Fruit fly (Drosophila melanogaster) whole organism, embryonic: ENCODE measurements around the gene Tcs6.
A peak's percentile ranks its signal among the peaks of the same experiment; 100 is the strongest.

ENCODE experiments used
- CG10462 ChIP-seq: fragments of 200-800 bp; sonication (Bioruptor generic); optimal IDR thresholded peaks from 2 replicates; lab custom pipeline; 2016; ENCODE audit warnings: missing biosample characterization, missing genetic modification characterization
- CG11085 ChIP-seq: fragments of 200-800 bp; sonication (Bioruptor generic); IDR thresholded peaks from 2 replicates; pipeline ENCODE4 v1.3.6; 2022; ENCODE audit warnings: missing biosample characterization, missing genetic modification characterization
- CG11723 ChIP-seq: fragments of 200-800 bp; sonication (Bioruptor generic); optimal IDR thresholded peaks from 2 replicates; lab custom pipeline; 2017; ENCODE audit warnings: missing biosample characterization, mild to moderate bottlenecking, missing genetic modification characterization
- CG15514 ChIP-seq: fragments of 200-800 bp; sonication (Bioruptor generic); optimal IDR thresholded peaks from 3 replicates; lab custom pipeline; 2017; ENCODE audit warnings: missing biosample characterization, missing genetic modification characterization, mild to moderate bottlenecking, moderate library complexity, missing genetic modification reagents
- CG1602 ChIP-seq: fragments of 200-800 bp; sonication (Bioruptor generic); optimal IDR thresholded peaks from 3 replicates; lab custom pipeline; 2016; ENCODE audit warnings: missing biosample characterization, missing genetic modification characterization
- CG2116 ChIP-seq: fragments of 200-800 bp; sonication (Bioruptor generic); optimal IDR thresholded peaks from 3 replicates; lab custom pipeline; 2018; ENCODE audit warnings: missing biosample characterization, mild to moderate bottlenecking, missing genetic modification characterization
- CG4820 ChIP-seq: fragments of 200-800 bp; sonication (Bioruptor generic); optimal IDR thresholded peaks from 3 replicates; lab custom pipeline; 2016; ENCODE audit warnings: missing biosample characterization, missing genetic modification characterization
- CG6254 ChIP-seq: fragments of 200-800 bp; sonication (Bioruptor generic); optimal IDR thresholded peaks from 3 replicates; lab custom pipeline; 2017; ENCODE audit warnings: mild to moderate bottlenecking, missing biosample characterization, missing genetic modification reagents, missing genetic modification characterization
- Elba2 ChIP-seq: fragments of 200-800 bp; sonication (Bioruptor generic); optimal IDR thresholded peaks from 3 replicates; lab custom pipeline; 2016; ENCODE audit warnings: missing biosample characterization, missing genetic modification characterization
- Mrtf ChIP-seq: fragments of 200-800 bp; sonication (Bioruptor generic); IDR thresholded peaks from 3 replicates; pipeline ENCODE4 v1.3.6; 2022; ENCODE audit warnings: missing biosample characterization, missing genetic modification characterization
- Tbp ChIP-seq: fragments of >200 bp; optimal IDR thresholded peaks from 2 replicates; lab custom pipeline; 2018; ENCODE audit warnings: missing biosample characterization, missing genetic modification characterization
- al ChIP-seq: fragments of 200-800 bp; sonication (Bioruptor generic); IDR thresholded peaks from 2 replicates; pipeline ENCODE4 v1.3.6; 2022; ENCODE audit warnings: missing biosample characterization, missing genetic modification characterization
- sqz ChIP-seq: fragments of 200-800 bp; sonication (Bioruptor generic); optimal IDR thresholded peaks from 3 replicates; lab custom pipeline; 2018; ENCODE audit warnings: missing biosample characterization, mild to moderate bottlenecking, missing genetic modification characterization

DNA sequence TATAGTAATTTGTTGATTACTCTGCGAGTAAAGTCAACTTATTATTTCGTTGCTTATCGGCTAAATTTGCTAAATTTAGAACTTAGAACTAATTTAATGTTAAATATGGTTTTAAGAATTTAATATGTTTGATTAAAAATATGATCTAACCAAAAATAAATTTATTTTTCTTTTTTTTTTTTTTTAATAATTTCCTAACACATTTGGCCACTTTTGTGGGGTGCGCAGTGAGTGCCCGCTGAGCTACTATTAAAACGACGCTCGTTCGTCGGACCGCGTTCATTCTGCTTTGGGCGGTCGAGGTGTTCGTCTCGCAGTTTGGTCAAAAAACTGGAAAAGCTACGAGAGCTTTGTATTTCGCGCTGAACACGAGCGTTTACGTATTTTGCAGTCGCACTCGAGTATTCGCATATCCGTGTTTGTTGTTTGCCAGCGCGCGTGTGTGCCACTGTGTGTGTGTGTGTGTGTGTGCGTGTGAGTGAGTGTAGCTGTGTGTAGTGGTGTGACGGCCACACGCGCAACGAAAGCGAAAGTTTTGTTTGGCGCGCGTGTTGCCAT is 48.7 kb upstream of the Tcs6 start, which contains the start of gene Cipc:
- TF ChIP-seq Elba2 (no peak), Mrtf (GFP tag; lab: Robert Waterston, UW) (no peak; the same call in 1 of the 3 replicates), CG11723 (GFP tag; lab: Kevin White, UChicago) (peak; percentile 33), CG15514 (GFP tag; lab: Kevin White, UChicago) (peak; percentile 52), CG4820 (GFP tag; lab: Kevin White, UChicago) (peak; percentile 59), Tbp (GFP tag; lab: Kevin White, UChicago) (no peak), CG11085 (GFP tag; lab: Robert Waterston, UW) (no peak), al (GFP tag; lab: Robert Waterston, UW) (peak; percentile 66), CG2116 (GFP tag; lab: Kevin White, UChicago) (peak; percentile 15), CG6254 (GFP tag; lab: Kevin White, UChicago) (peak; percentile 17), CG1602 (GFP tag; lab: Kevin White, UChicago) (peak; percentile 23), CG10462 (GFP tag; lab: Kevin White, UChicago) (no peak), sqz (GFP tag; lab: Kevin White, UChicago) (peak; percentile 72)
